Fruit fly (Drosophila melanogaster) whole organism, adult: Measurements from ENCODE around the gene Tim8.
A peak's percentile ranks its signal among the peaks of the same experiment; 100 is the strongest.

Source experiments
- CG11617 ChIP-seq: fragments of 200-800 bp; sonication (Bioruptor generic); optimal IDR thresholded peaks from 2 replicates; lab custom pipeline; 2017; ENCODE audit warnings: mild to moderate bottlenecking, missing biosample characterization, missing genetic modification reagents, missing genetic modification characterization
- CG12768 ChIP-seq: fragments of 200-800 bp; sonication (Bioruptor generic); optimal IDR thresholded peaks from 2 replicates; lab custom pipeline; 2017; ENCODE audit warnings: missing biosample characterization, missing genetic modification characterization, mild to moderate bottlenecking, moderate library complexity, missing genetic modification reagents
- CG14711 ChIP-seq: fragments of 200-800 bp; sonication (Bioruptor generic); optimal IDR thresholded peaks from 2 replicates; lab custom pipeline; 2018; ENCODE audit warnings: missing biosample characterization, mild to moderate bottlenecking, missing genetic modification characterization, moderate library complexity
- CG1620 ChIP-seq: fragments of 200-800 bp; sonication (Bioruptor generic); optimal IDR thresholded peaks from 2 replicates; lab custom pipeline; 2016; ENCODE audit warnings: missing biosample characterization, missing genetic modification characterization
- CG33017 ChIP-seq: fragments of 200-800 bp; sonication (Bioruptor generic); optimal IDR thresholded peaks from 2 replicates; lab custom pipeline; 2018; ENCODE audit warnings: missing biosample characterization, mild to moderate bottlenecking, missing genetic modification characterization, moderate library complexity
- CG5204 ChIP-seq: fragments of 200-800 bp; sonication (Bioruptor generic); optimal IDR thresholded peaks from 2 replicates; lab custom pipeline; 2016; ENCODE audit warnings: missing biosample characterization, missing genetic modification characterization
- CG7045 ChIP-seq: fragments of 200-800 bp; sonication (Bioruptor generic); optimal IDR thresholded peaks from 2 replicates; lab custom pipeline; 2017; ENCODE audit warnings: missing biosample characterization, mild to moderate bottlenecking, missing genetic modification characterization
- CG7101 ChIP-seq: fragments of 200-800 bp; sonication (Bioruptor generic); optimal IDR thresholded peaks from 2 replicates; lab custom pipeline; 2018; ENCODE audit warnings: missing biosample characterization, mild to moderate bottlenecking, missing genetic modification characterization, moderate library complexity
- Clk ChIP-seq: fragments of 200-800 bp; sonication (Bioruptor generic); optimal IDR thresholded peaks from 2 replicates; lab custom pipeline; 2017; ENCODE audit warnings: missing biosample characterization, missing genetic modification characterization
- Crg-1 ChIP-seq: fragments of 200-800 bp; sonication (Bioruptor generic); optimal IDR thresholded peaks from 2 replicates; lab custom pipeline; 2016; ENCODE audit warnings: missing biosample characterization, missing genetic modification characterization
- Hr96 ChIP-seq: fragments of 200-800 bp; sonication (Bioruptor generic); optimal IDR thresholded peaks from 2 replicates; lab custom pipeline; 2016; ENCODE audit warnings: missing biosample characterization, missing genetic modification characterization
- Mnt ChIP-seq: fragments of 200-800 bp; sonication (Bioruptor generic); optimal IDR thresholded peaks from 2 replicates; lab custom pipeline; 2016; ENCODE audit warnings: missing biosample characterization, mild to moderate bottlenecking, missing genetic modification characterization
- bab1 ChIP-seq: fragments of 200-800 bp; sonication (Bioruptor generic); optimal IDR thresholded peaks from 3 replicates; lab custom pipeline; 2019; ENCODE audit warnings: missing biosample characterization, mild to moderate bottlenecking, missing genetic modification characterization, moderate library complexity
- cic ChIP-seq: fragments of 200-800 bp; sonication (Bioruptor generic); optimal IDR thresholded peaks from 2 replicates; lab custom pipeline; 2017; ENCODE audit warnings: missing biosample characterization, mild to moderate bottlenecking, missing genetic modification characterization, moderate library complexity
- cnc ChIP-seq, 2 experiments: fragments of >200 bp; optimal IDR thresholded peaks; 2 replicates each; lab custom pipeline; 2017
- kay ChIP-seq: fragments of 200-800 bp; sonication (Bioruptor generic); peaks from one replicate; lab custom pipeline; 2016; ENCODE audit warnings: missing biosample characterization, missing genetic modification characterization, borderline replicate concordance
- ovo ChIP-seq: fragments of 200-800 bp; sonication (Bioruptor generic); optimal IDR thresholded peaks from 2 replicates; lab custom pipeline; 2016; ENCODE audit warnings: missing biosample characterization, missing genetic modification characterization
- pad ChIP-seq: fragments of 200-800 bp; sonication (Bioruptor generic); optimal IDR thresholded peaks from 3 replicates; lab custom pipeline; 2017; ENCODE audit warnings: missing biosample characterization, missing genetic modification characterization, mild to moderate bottlenecking, moderate library complexity, missing genetic modification reagents
- tj ChIP-seq: fragments of 200-800 bp; sonication (Bioruptor generic); optimal IDR thresholded peaks from 3 replicates; lab custom pipeline; 2017; ENCODE audit warnings: missing biosample characterization, mild to moderate bottlenecking, missing genetic modification characterization, moderate library complexity
- toe ChIP-seq: fragments of 200-800 bp; sonication (Bioruptor generic); optimal IDR thresholded peaks from 2 replicates; lab custom pipeline; 2016; ENCODE audit warnings: missing biosample characterization, missing genetic modification characterization

The Tim8 gene

DNA sequence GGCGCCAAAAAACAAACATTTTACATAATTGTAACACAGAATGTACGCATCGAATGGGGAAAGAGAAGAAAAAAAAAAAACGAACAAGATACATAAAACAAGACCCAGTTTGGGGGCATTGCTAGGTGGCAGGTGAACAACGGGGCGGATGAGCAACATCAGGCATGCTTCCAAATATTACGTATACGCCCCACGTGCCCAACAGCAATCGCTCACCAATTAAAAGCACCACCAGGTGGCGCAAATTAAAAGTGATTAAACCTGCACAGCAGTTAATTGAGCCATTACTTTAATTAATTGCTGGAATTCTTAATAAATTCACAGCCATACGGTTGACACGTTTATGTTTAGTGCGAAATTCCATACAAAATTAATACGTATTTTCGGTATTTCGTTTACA lies 17.3 kb downstream of the Tim8 start:
- no peak for TF ChIP-seq pad (GFP tag; lab: Kevin White, UChicago)
- TF ChIP-seq CG5204 (GFP tag; lab: Kevin White, UChicago), result no peak
- no peak for TF ChIP-seq tj (GFP tag; lab: Kevin White, UChicago)
- no peak for TF ChIP-seq Mnt
- no peak for TF ChIP-seq CG1620 (GFP tag; lab: Kevin White, UChicago)
- no peak for TF ChIP-seq CG7101 (tag; lab: Kevin White, UChicago)
- no peak for TF ChIP-seq cic
- TF ChIP-seq ovo, result no peak
- no peak for TF ChIP-seq CG14711
- TF ChIP-seq bab1 (GFP tag; lab: Kevin White, UChicago), result no peak
- no peak for TF ChIP-seq CG11617 (GFP tag; lab: Kevin White, UChicago)
- TF ChIP-seq Clk (GFP tag; lab: Kevin White, UChicago), result no peak
- TF ChIP-seq Crg-1, result no peak
- TF ChIP-seq cnc (optimal IDR thresholded peaks at IDR 0.05; lab: Kevin White, UChicago), result no peak
- no peak for TF ChIP-seq CG12768 (GFP tag; lab: Kevin White, UChicago)
- TF ChIP-seq toe (GFP tag; lab: Kevin White, UChicago), result no peak
- TF ChIP-seq kay (GFP tag; lab: Kevin White, UChicago), result no peak

DNA sequence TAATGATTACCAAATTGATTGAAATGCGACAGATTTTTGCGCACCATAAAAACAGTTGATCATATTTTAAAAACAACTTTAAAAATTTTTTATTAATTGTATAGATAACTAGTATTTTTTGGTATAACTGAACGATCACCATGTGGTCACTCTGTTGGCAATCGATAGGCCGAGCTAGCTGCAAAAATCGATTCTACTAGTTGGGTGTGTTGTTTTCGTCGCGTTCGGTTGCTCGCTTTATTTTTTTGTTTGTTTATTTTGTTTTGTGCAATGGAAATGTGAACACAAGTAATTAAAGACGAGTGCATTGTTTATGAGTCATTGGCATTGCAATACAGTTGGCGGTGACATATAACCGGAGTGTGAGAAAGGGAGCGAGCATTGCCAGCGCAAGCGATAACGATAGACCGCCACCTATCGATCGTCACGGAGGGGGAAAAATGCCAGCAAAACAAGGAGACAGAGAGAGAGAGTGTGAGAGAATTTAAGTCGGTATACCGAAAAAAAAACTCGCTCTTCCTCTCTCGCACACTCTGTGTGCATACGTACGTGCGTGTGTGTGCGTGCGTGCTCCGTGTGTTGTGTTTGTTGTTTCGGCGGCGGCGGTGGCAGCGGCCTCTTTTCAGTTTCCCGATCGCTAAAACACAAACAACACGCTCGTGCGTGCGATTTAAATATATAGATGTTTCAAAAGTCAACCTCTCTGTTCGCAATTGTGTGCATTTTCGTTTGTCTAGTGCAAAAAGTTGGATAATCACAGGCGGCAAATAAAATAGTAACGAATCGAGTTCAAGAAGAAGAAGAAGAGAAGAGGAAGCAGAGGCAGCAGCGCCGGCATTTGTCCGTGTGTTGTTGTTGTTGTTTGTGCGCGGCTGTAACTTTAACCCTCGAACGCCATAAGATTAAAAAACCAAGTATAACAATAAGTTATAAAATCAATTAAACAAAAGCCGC lies 21.5 kb downstream of the Tim8 start:
- TF ChIP-seq bab1 (GFP tag; lab: Kevin White, UChicago), result peak; percentile 67
- TF ChIP-seq Crg-1, result no peak
- peak; percentile 99 for TF ChIP-seq pad (GFP tag; lab: Kevin White, UChicago)
- no peak for TF ChIP-seq Clk (GFP tag; lab: Kevin White, UChicago)
- TF ChIP-seq tj (GFP tag; lab: Kevin White, UChicago), result no peak

DNA sequence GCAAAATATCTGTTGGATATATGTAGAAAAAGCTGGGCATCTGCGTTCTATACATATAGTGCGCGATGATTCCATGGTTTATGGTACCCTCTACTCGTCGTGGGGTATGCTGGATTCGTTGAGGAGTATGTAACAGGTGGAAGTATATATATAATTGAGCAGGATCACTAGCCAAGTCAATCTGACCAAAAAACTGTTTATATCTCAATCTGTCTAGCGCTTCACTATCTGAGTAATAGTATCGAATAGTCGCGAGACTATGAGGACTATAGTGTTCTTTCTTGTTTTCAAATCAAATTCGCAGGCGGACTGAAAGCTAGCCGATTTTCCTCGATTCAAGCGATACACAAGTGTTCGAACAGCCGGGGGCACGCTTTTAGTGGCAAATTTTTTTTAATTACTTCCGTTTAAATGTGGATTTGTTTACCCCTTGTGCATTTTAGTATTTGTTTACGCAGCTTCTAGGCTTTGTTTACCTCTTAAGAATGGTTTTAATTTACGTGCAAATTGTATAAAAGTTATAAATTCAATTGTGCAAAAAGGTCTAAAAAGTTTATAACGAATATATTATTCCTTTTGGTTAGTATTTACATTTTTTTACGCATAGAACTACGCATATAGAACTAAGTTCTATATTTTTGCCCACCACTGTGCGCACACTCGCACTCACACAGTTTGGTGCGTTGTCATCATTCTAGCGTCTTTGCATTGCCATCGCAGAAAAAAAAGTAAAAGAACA lies 22.5 kb downstream of the Tim8 start:
- TF ChIP-seq CG14711 (peak; percentile 16), tj (GFP tag; lab: Kevin White, UChicago) (peak; percentile 26), bab1 (GFP tag; lab: Kevin White, UChicago) (peak; percentile 13), kay (GFP tag; lab: Kevin White, UChicago) (peak; percentile 89), CG12768 (GFP tag; lab: Kevin White, UChicago) (peak; percentile 34), CG1620 (GFP tag; lab: Kevin White, UChicago) (no peak), Clk (GFP tag; lab: Kevin White, UChicago) (no peak), cnc (optimal IDR thresholded peaks at IDR 0.05; lab: Kevin White, UChicago) (no peak), Mnt (no peak), pad (GFP tag; lab: Kevin White, UChicago) (no peak), CG7045 (peak; percentile 40), Crg-1 (no peak), CG7101 (tag; lab: Kevin White, UChicago) (no peak), CG33017 (tag; lab: Kevin White, UChicago) (no peak), ovo (no peak), cic (no peak), CG5204 (GFP tag; lab: Kevin White, UChicago) (peak; percentile 24), Hr96 (GFP tag; lab: Kevin White, UChicago) (no peak), CG11617 (GFP tag; lab: Kevin White, UChicago) (peak; percentile 17), toe (GFP tag; lab: Kevin White, UChicago) (no peak)

DNA sequence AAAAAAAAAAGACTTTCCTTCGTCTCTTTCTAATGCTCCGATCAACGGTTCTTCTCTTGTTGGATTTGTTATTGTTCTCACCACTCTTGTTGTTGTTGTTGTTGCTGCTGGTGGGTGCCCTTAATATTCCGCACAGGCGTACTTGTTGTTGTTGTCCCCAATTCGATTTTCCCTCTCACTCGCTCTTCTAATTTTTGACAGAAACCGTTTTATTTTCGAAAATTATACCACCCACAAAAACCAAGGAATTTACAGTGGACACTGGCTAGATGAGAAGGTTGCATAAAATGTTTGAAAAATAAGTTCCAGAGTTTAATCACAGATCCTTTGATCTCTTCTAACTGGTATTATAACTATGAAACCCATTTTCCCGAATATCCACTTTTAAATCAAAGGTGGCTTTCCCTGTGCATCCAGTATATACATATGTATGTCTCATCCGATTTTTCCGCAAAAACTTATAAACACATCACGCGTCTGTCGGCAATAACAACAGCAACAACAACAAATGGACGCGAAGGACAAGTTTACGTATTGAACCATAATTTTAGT lies 23.2 kb downstream of the Tim8 start:
- TF ChIP-seq tj (GFP tag; lab: Kevin White, UChicago) (no peak), ovo (no peak), pad (GFP tag; lab: Kevin White, UChicago) (peak; percentile 29), CG5204 (GFP tag; lab: Kevin White, UChicago) (no peak), cnc (optimal IDR thresholded peaks at IDR 0.05; lab: Kevin White, UChicago) (no peak), Hr96 (GFP tag; lab: Kevin White, UChicago) (no peak), CG7045 (no peak), bab1 (GFP tag; lab: Kevin White, UChicago) (no peak), Clk (GFP tag; lab: Kevin White, UChicago) (no peak)

DNA sequence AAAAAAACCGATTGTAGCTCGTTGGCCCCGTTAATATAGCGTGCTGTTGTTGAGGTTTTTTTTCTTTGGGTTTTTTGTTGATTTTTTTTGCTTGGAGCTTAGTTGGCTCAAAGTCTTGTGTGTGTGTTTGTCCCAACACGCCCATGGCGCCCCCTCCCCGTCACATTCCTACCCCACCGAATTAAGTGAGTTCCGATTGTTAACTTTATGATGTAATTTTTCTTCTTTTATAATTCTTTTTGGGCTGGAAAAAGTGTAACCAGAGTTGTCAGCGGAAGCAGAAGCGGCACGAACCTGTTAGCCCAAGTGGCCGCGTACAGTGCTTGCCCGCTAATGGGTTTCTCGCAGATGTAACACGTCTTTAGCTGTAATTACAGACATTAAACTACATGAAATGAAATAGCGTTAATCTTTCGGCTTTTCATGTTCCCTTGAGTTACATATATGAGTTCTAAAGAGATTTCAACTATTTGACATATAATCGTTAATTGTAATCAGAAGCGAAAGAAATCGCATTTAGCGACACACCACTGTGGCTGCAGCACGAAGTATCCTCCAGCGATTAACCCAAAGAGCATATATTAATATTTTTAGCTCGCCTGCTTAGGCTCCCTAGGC lies 24.9 kb downstream of the Tim8 start:
- TF ChIP-seq Hr96 (GFP tag; lab: Kevin White, UChicago) (no peak), pad (GFP tag; lab: Kevin White, UChicago) (no peak), toe (GFP tag; lab: Kevin White, UChicago) (no peak), CG14711 (no peak), CG5204 (GFP tag; lab: Kevin White, UChicago) (no peak), CG33017 (tag; lab: Kevin White, UChicago) (no peak), bab1 (GFP tag; lab: Kevin White, UChicago) (no peak), Mnt (no peak), cnc (optimal IDR thresholded peaks at IDR 0.05; lab: Kevin White, UChicago) (no peak)
